Worm (Caenorhabditis elegans): ENCODE results near the gene daf-18.

The daf-18 gene

ce11 chrIV:422112-422511 lies 2.9 kb downstream of the daf-18 start:
- TF ChIP-seq jun-1 (tag; optimal IDR thresholded peaks at IDR 0.05) (no peak), unc-39 (tag; optimal IDR thresholded peaks at IDR 0.05) (no peak), nhr-76 (tag; optimal IDR thresholded peaks at IDR 0.05) (no peak), nhr-25 (tag; optimal IDR thresholded peaks at IDR 0.05) (no peak), snpc-4 (tag; optimal IDR thresholded peaks at IDR 0.05) (no peak), ceh-28 (tag; optimal IDR thresholded peaks at IDR 0.05) (no peak), hmg-11 (tag; optimal IDR thresholded peaks at IDR 0.05) (no peak), fkh-10 (GFP tag; optimal IDR thresholded peaks at IDR 0.05) (no peak), mdl-1 (tag; optimal IDR thresholded peaks at IDR 0.05) (no peak), lsy-12 (tag; optimal IDR thresholded peaks at IDR 0.05) (no peak), ama-1 (optimal IDR thresholded peaks at IDR 0.05) (no peak), nhr-23 (tag; optimal IDR thresholded peaks at IDR 0.05) (no peak), ceh-82 (tag; optimal IDR thresholded peaks at IDR 0.05) (no peak), nhr-11 (tag; optimal IDR thresholded peaks at IDR 0.05) (no peak), lin-39 (tag; optimal IDR thresholded peaks at IDR 0.05) (no peak)

- TF ChIP-seq elt-3 (tag; optimal IDR thresholded peaks at IDR 0.05) = no peak
- no peak for TF ChIP-seq daf-12 (tag; optimal IDR thresholded peaks at IDR 0.05)
- TF ChIP-seq nhr-237 (tag; optimal IDR thresholded peaks at IDR 0.05) = no peak
- no peak for TF ChIP-seq nfya-1 (tag; optimal IDR thresholded peaks at IDR 0.05; ENCODE audit: insufficient read depth)
- no peak for TF ChIP-seq lin-15B (tag; optimal IDR thresholded peaks at IDR 0.05)
- TF ChIP-seq egl-5 (tag; optimal IDR thresholded peaks at IDR 0.05) = no peak
- TF ChIP-seq pqm-1 (tag; optimal IDR thresholded peaks at IDR 0.05) = no peak
- no peak for TF ChIP-seq ZK546.5 (tag; optimal IDR thresholded peaks at IDR 0.05)
Measured at ce11 chrIV:420686-421085, 4.3 kb downstream of the daf-18 start.

ce11 chrIV:419674-420073 lies 5.3 kb downstream of the daf-18 start, which contains the start of gene eri-1:
Gene eri-1, minus strand, starts transcription at chrIV:419958.
- TF ChIP-seq unc-62 (GFP tag; optimal IDR thresholded peaks at IDR 0.05) (no peak), mml-1 (tag; optimal IDR thresholded peaks at IDR 0.05) (no peak), zag-1 (tag; optimal IDR thresholded peaks at IDR 0.05) (no peak), ceh-28 (tag; optimal IDR thresholded peaks at IDR 0.05) (peak; percentile 21)

ce11 chrIV:410420-410891 lies 14.5 kb downstream of the daf-18 start, which contains the start of gene T07A9.12:
Gene T07A9.12, plus strand, starts transcription at chrIV:410867.
- TF ChIP-seq mdl-1 (tag; optimal IDR thresholded peaks at IDR 0.05) = no peak
- no peak for TF ChIP-seq fkh-10 (GFP tag; optimal IDR thresholded peaks at IDR 0.05)
- peak; percentile 76 for TF ChIP-seq nfya-1 (tag; optimal IDR thresholded peaks at IDR 0.05; ENCODE audit: insufficient read depth)
- TF ChIP-seq snpc-4 (tag; optimal IDR thresholded peaks at IDR 0.05) = peak; percentile 11
- TF ChIP-seq ztf-4 (tag; optimal IDR thresholded peaks at IDR 0.05) = no peak
- peak; percentile 59 for TF ChIP-seq hmg-11 (tag; optimal IDR thresholded peaks at IDR 0.05)
- TF ChIP-seq elt-1 (tag; optimal IDR thresholded peaks at IDR 0.05) = no peak
- TF ChIP-seq lin-15B (tag; optimal IDR thresholded peaks at IDR 0.05) = peak; percentile 56
- peak; percentile 43 for TF ChIP-seq lsy-12 (tag; optimal IDR thresholded peaks at IDR 0.05)
- peak; percentile 68 for TF ChIP-seq nhr-43 (tag; optimal IDR thresholded peaks at IDR 0.05; ENCODE audit: poor library complexity, severe bottlenecking)
- peak; percentile 81 for TF ChIP-seq nhr-23 (tag; optimal IDR thresholded peaks at IDR 0.05)
- no peak for TF ChIP-seq fos-1 (tag; optimal IDR thresholded peaks at IDR 0.05)
- TF ChIP-seq ceh-28 (tag; optimal IDR thresholded peaks at IDR 0.05) = peak; percentile 20
- TF ChIP-seq elt-2 (tag; optimal IDR thresholded peaks at IDR 0.05) = peak; percentile 73
- TF ChIP-seq mml-1 (tag; optimal IDR thresholded peaks at IDR 0.05) = no peak
- no peak for TF ChIP-seq zag-1 (tag; optimal IDR thresholded peaks at IDR 0.05)
- no peak for TF ChIP-seq egl-27 (tag; optimal IDR thresholded peaks at IDR 0.05)
- TF ChIP-seq pha-4 (tag; optimal IDR thresholded peaks at IDR 0.05) = peak; percentile 93
- peak; percentile 47 for TF ChIP-seq R02D3.7 (tag; optimal IDR thresholded peaks at IDR 0.05)
- peak; percentile 79 for TF ChIP-seq skn-1 (tag; optimal IDR thresholded peaks at IDR 0.05)
- peak; percentile 53 for TF ChIP-seq nhr-25 (tag; optimal IDR thresholded peaks at IDR 0.05)
- peak; percentile 13 for TF ChIP-seq nhr-77 (tag; optimal IDR thresholded peaks at IDR 0.05)
- peak; percentile 58 for TF ChIP-seq pqm-1 (tag; optimal IDR thresholded peaks at IDR 0.05)
- peak; percentile 65 for TF ChIP-seq jun-1 (tag; optimal IDR thresholded peaks at IDR 0.05)
